Worm (Caenorhabditis elegans) whole organism, L4 larva: ENCODE results near the gene srh-30.

Experiments used
- R02D3.7 ChIP-seq: fragments of 150-350 bp; sonication (generic microtip); optimal IDR thresholded peaks from 3 replicates; lab custom pipeline; 2014; ENCODE audit warnings: missing biosample characterization, missing genetic modification characterization
- aha-1 ChIP-seq: fragments of 150-350 bp; peaks from one replicate; lab custom pipeline; 2014; ENCODE audit warnings: missing biosample characterization, missing genetic modification characterization
- aly-2 ChIP-seq: sonication (generic microtip); optimal IDR thresholded peaks from 2 replicates; lab custom pipeline; 2018; ENCODE audit warnings: missing biosample characterization, missing genetic modification characterization
- ama-1 ChIP-seq: fragments of 150-350 bp; optimal IDR thresholded peaks from 2 replicates; lab custom pipeline; 2014; ENCODE audit warnings: inconsistent platforms, mixed read lengths
- ceh-20 ChIP-seq: fragments of 200-800 bp; sonication (Bioruptor generic); IDR thresholded peaks from 2 replicates; pipeline ENCODE4 v1.3.6; 2022; ENCODE audit warnings: missing genetic modification reagents, missing genetic modification characterization, missing compliant biosample characterization
- lsy-2 ChIP-seq, 2 experiments: fragments of 150-350 bp in 1 of 2; sonication (generic microtip) in 1 of 2; optimal IDR thresholded peaks; 2 replicates each; lab custom pipeline; 2014 to 2017; ENCODE audit warnings: missing biosample characterization in 2 of 2, missing genetic modification characterization in 2 of 2
- nhr-10 ChIP-seq: fragments of 150-350 bp; optimal IDR thresholded peaks from 2 replicates; lab custom pipeline; 2014; ENCODE audit warnings: missing biosample characterization, missing genetic modification characterization
- nhr-237 ChIP-seq: sonication (generic microtip); optimal IDR thresholded peaks from 2 replicates; lab custom pipeline; 2017; ENCODE audit warnings: missing biosample characterization, missing genetic modification characterization
- nhr-48 ChIP-seq: sonication (generic microtip); optimal IDR thresholded peaks from 2 replicates; lab custom pipeline; 2016; ENCODE audit warnings: mild to moderate bottlenecking, missing genetic modification characterization, missing compliant biosample characterization
- pha-4 ChIP-seq, 2 experiments: fragments of 150-350 bp in 1 of 2; fragments of 200-800 bp in 1 of 2; sonication (Bioruptor generic) in 1 of 2; IDR thresholded peaks in 1 of 2; optimal IDR thresholded peaks in 1 of 2; 2 replicates each; pipeline versions ENCODE4 v1.3.6 to Lab custom; 2014 to 2022; ENCODE audit warnings: missing genetic modification characterization in 2 of 2, missing genetic modification reagents in 2 of 2, missing biosample characterization in 1 of 2, missing compliant biosample characterization in 1 of 2
- sdz-12 ChIP-seq: fragments of 200-800 bp; sonication (Bioruptor generic); optimal IDR thresholded peaks from 2 replicates; lab custom pipeline; 2018; ENCODE audit warnings: mild to moderate bottlenecking, missing genetic modification characterization, missing compliant biosample characterization
- zip-2 ChIP-seq: fragments of 150-350 bp; optimal IDR thresholded peaks from 2 replicates; lab custom pipeline; 2014; ENCODE audit warnings: missing biosample characterization, missing genetic modification characterization

DNA sequence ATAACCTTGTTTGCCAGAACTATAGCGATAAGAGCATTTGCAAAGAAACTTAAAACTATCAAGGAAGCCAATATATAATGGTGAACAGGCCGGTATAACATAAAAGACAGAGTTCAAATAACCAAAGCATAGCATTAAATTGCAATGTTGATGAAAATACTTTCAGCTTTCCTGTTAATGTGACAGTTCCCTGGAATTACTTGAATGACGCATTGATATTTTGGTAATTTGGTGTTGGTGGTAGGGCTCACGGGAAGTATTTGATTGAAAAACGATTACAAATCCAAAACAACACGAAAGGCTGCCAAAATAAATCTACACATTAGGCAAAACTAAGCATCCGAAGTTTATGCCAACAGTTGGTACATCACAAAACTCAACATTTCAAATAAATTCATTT lies 37.4 kb upstream of the srh-30 start, which contains the start of gene dmsr-16:
- TF ChIP-seq aha-1 (tag; lab: Kevin White, UChicago): no peak
- TF ChIP-seq R02D3.7 (tag; lab: Kevin White, UChicago): no peak
- TF ChIP-seq aly-2 (tag; lab: Kevin White, UChicago): no peak
- no peak for TF ChIP-seq ceh-20 (GFP tag; lab: Robert Waterston, UW)
- no peak for TF ChIP-seq lsy-2 (tag; optimal IDR thresholded peaks at IDR 0.05; lab: Kevin White, UChicago)
- TF ChIP-seq nhr-237 (tag; lab: Kevin White, UChicago): no peak
- TF ChIP-seq zip-2 (tag; lab: Kevin White, UChicago): no peak
- no peak for TF ChIP-seq pha-4 (GFP tag; IDR thresholded peaks at IDR 0.05; lab: Robert Waterston, UW)
- TF ChIP-seq pha-4 (tag; optimal IDR thresholded peaks at IDR 0.05; lab: Kevin White, UChicago): no peak
- TF ChIP-seq ama-1 (lab: Kevin White, UChicago): no peak
- TF ChIP-seq nhr-10: no peak
- TF ChIP-seq nhr-48 (tag; lab: Kevin White, UChicago): no peak
- TF ChIP-seq sdz-12 (GFP tag; lab: Kevin White, UChicago): no peak
